Fruit fly (Drosophila melanogaster): ENCODE results near the gene Dys.

The Dys gene

DNA sequence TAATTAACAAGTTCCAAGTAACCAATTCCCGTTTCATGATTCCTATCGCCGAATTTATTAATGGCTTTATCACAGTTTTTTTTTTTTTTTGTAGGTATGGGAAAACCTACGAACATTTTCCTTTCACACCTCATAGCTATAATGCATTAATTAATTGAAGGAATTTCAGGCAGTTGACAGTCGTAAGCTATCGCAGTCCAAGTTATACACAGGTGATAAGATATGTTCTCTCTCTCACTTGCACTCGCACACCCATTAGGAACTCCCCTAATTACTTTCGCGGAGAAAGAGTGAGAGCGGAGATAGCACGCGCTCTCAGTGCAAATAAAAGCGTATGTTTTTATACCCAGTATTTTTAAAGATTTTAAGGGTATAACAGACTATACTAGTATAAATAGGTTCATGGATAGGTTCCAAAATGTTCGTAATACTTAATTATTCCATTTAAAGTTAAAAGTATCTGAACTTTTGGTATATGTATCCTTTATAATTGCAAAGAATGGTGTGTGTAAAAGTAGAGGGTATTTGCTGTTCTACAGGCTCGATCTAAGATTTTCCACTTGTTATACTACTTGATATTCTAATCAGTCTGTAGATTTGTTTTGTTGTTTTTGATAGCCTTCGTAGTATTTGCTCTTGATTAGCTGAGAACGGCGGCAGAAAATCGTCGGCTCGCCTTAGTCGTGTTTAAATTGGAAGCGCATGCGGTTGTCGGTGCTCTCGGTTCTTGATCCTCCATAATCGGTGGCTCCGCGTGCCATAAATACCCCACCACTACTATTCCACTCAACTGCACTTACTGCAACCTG, at the start of gene Dys:
Dys (plus strand) TSS at position 677 of the 809 bp plus-strand sequence.
- TF ChIP-seq CTCF (optimal IDR thresholded peaks at IDR 0.05) (no peak), CG8478 (optimal IDR thresholded peaks at IDR 0.05) (no peak)

DNA sequence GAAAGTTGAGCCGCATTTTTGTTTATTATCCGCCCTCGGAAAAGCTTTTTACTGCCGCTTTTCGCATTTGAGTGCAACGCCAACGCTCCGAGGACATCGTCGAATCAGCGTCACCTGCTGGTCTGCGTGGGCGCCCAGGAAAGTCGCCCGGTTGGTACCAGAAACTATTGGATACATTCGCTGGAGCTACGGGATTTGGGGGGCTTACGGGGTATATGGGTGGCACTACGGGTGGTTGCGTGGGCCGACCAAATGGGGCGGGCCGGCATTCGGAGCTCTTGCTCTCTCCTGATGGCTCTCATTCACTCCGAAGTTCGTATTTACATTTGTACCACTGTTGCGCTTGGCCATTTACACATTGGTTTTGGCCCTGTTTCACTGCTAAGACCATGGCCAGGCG, 49.5 kb upstream of the Dys start:
- TF ChIP-seq CG8478 (optimal IDR thresholded peaks at IDR 0.05) = no peak
- no peak for TF ChIP-seq CTCF (optimal IDR thresholded peaks at IDR 0.05)

- TF ChIP-seq CG8478 (optimal IDR thresholded peaks at IDR 0.05) (no peak), CTCF (optimal IDR thresholded peaks at IDR 0.05) (no peak)
Measured at dm6 chr3R:19412434-19412833, 48.5 kb upstream of the Dys start, which contains the start of gene CG31221. CG31221 (plus strand) TSS chr3R:19412689.

- TF ChIP-seq CG8478 (optimal IDR thresholded peaks at IDR 0.05) = no peak
- TF ChIP-seq CTCF (optimal IDR thresholded peaks at IDR 0.05) = no peak
Measured at dm6 chr3R:19425099-19425498, 35.8 kb upstream of the Dys start, which contains the start of gene CG3517. CG3517 (minus strand) TSS chr3R:19425199.

DNA sequence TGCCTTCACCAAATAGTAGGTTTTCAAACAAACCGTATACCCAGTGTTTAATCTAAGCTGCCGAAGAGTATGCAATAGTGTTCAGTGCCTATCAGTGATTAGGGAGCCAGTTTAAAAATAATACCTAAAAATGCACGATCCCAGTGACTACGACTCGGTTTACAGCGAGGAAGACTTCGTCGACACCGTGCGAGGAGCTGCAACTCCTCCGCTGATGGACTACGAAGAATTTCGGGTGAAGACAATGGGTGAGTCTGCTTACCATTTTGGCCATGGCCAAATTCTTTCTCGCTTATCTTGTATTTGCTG, 287 bp downstream of the Dys start:
- TF ChIP-seq CTCF (optimal IDR thresholded peaks at IDR 0.05) (no peak), CG8478 (optimal IDR thresholded peaks at IDR 0.05) (no peak)

- no peak for TF ChIP-seq CTCF (optimal IDR thresholded peaks at IDR 0.05)
- TF ChIP-seq CG8478 (optimal IDR thresholded peaks at IDR 0.05) = no peak
Measured at dm6 chr3R:19463016-19463664, 2.3 kb downstream of the Dys start, which contains the start of gene Scsalpha2. Scsalpha2 (minus strand) TSS chr3R:19463066.

dm6 chr3R:19463874-19464549, 3.1 kb downstream of the Dys start:
- TF ChIP-seq CTCF (optimal IDR thresholded peaks at IDR 0.05) (no peak), CG8478 (optimal IDR thresholded peaks at IDR 0.05) (no peak)

dm6 chr3R:19465286-19465685, 4.4 kb downstream of the Dys start:
- TF ChIP-seq CTCF (optimal IDR thresholded peaks at IDR 0.05) (no peak), CG8478 (optimal IDR thresholded peaks at IDR 0.05) (no peak)

dm6 chr3R:19467464-19467863, 6.6 kb downstream of the Dys start:
- TF ChIP-seq CG8478 (optimal IDR thresholded peaks at IDR 0.05) (no peak), CTCF (optimal IDR thresholded peaks at IDR 0.05) (no peak)

dm6 chr3R:19470607-19471006, 9.7 kb downstream of the Dys start:
- TF ChIP-seq CTCF (optimal IDR thresholded peaks at IDR 0.05) = no peak
- TF ChIP-seq CG8478 (optimal IDR thresholded peaks at IDR 0.05) = no peak

DNA sequence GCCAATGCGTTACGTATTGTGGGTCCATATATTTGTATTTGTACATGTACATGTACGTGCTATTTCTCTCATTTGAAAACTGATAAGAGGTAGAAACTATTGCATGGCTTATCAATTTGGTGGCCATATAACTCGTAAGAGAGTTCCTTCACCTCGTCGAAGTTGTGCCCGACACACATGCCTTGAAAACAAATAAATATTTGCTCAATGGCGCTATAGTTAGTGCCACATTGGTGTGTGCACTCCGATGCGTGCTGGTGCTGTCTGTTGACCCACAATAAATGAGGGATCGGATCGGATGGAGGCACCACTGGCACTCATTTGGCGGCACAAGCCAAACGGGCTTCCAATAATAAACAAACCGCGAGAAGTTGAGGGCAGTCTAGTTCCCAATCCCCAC, 11.3 kb downstream of the Dys start:
- TF ChIP-seq CG8478 (optimal IDR thresholded peaks at IDR 0.05) (no peak), CTCF (optimal IDR thresholded peaks at IDR 0.05) (no peak)

- TF ChIP-seq CG8478 (optimal IDR thresholded peaks at IDR 0.05) (no peak), CTCF (optimal IDR thresholded peaks at IDR 0.05) (no peak)
Measured at dm6 chr3R:19474128-19474527, 13.2 kb downstream of the Dys start.

DNA sequence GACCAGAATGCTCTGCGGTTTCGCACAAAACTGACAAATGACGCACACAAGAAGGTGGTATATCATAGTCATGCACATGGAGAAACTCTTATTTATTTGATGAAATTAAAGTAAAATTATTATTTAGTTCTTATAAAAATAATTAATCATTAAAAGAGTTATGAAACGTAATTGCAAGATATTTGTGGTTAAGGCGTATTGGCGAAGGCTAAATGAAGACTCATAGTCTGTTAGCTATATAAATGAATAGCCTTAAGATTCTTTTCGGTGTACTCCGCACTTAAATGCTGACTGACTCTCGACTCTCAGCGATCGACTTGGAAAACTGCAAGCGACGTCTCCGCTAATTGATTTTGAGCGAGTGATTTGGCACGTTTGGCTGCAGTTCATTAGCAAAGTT, 15.6 kb downstream of the Dys start:
- no peak for TF ChIP-seq CTCF (optimal IDR thresholded peaks at IDR 0.05)
- no peak for TF ChIP-seq CG8478 (optimal IDR thresholded peaks at IDR 0.05)

DNA sequence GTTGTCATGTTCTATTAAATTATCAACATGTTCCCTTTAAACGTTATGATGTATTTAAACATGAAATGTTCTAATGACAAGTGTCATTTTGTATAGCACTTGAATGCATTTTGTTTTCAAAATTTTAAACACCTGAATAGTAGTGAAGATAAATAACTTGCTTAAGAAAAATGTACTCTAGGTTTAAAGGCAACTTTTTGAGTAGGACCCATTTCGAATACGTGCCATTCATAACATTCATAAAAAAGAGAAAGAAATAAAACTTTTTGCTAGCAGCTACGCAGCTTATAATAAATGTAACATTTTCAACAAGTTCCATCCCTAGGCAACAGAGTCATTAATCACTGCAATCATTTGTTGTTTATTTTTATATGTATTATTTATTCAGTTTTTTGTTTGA, 25.5 kb downstream of the Dys start:
- TF ChIP-seq CG8478 (optimal IDR thresholded peaks at IDR 0.05) (no peak), CTCF (optimal IDR thresholded peaks at IDR 0.05) (no peak)

DNA sequence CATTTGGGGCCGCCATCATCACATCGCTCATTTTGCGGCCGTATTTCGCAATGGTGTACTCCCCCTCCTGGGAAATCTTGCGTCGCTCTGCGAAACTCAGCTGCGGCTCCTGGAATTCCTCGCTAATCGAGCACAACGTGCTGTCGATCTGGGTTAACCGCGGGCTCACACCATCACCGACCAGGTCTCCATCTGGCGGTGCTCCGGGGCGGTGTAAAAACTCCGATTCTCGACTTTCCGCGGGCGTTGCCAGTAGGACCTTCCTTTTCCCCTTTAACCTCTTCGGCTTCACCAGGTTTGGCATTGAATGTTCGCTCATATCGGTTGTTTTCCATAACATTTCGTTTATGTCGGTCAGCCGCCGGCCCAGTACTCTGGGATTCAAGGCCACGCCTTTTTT, 29.1 kb downstream of the Dys start:
- peak; percentile 56 to 57 for TF ChIP-seq CTCF (optimal IDR thresholded peaks at IDR 0.05)
- TF ChIP-seq CG8478 (optimal IDR thresholded peaks at IDR 0.05) = no peak

DNA sequence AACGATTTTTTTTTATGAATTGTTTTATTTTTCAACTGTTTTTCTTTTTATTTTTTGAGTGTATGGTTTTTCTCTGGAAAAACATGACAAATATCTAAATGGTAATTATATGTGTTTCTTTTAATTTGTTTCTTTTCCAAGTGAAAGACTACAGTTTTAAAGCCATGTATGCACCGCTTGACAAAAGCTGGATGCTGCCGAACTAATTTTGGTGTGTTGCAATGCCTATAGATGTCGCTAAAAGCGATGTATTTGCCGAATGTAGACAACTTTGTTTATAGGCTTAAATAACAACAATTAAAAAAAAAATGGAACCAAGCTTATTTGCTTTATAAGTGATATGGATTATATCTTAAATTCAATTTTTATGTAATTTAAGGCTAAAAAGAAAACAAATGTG, 30.1 kb downstream of the Dys start, which contains the start of gene CG15025:
CG15025 (minus strand) TSS at position 120 of the 400 bp plus-strand sequence.
- TF ChIP-seq CTCF (optimal IDR thresholded peaks at IDR 0.05) (peak; percentile 82 to 93), CG8478 (optimal IDR thresholded peaks at IDR 0.05) (no peak)

All from S2 (cell line).